Fruit fly (Drosophila melanogaster) whole organism, embryonic: ENCODE data around the gene Ccp84Ac.
A peak's percentile ranks its signal among the peaks of the same experiment; 100 is the strongest.

Experiments
- Ada2b ChIP-seq: fragments of 200-800 bp; sonication (Bioruptor generic); IDR thresholded peaks from 2 replicates; pipeline ENCODE4 v1.3.6; 2022; ENCODE audit warnings: missing biosample characterization, missing genetic modification characterization
- CG10366 ChIP-seq: fragments of 200-800 bp; sonication (Bioruptor generic); IDR thresholded peaks from 2 replicates; pipeline ENCODE4 v1.3.6; 2022; ENCODE audit warnings: missing biosample characterization, missing genetic modification characterization
- CG10959 ChIP-seq: fragments of 200-800 bp; sonication (Bioruptor generic); IDR thresholded peaks from 2 replicates; pipeline ENCODE4 v1.3.6; 2022; ENCODE audit warnings: missing biosample characterization, missing genetic modification characterization
- CG11398 ChIP-seq: fragments of 200-800 bp; sonication (Bioruptor generic); optimal IDR thresholded peaks from 2 replicates; lab custom pipeline; 2016; ENCODE audit warnings: missing biosample characterization, missing genetic modification characterization
- CG14667 ChIP-seq: fragments of 200-800 bp; sonication (Bioruptor generic); IDR thresholded peaks from 2 replicates; pipeline ENCODE4 v1.3.6; 2022; ENCODE audit warnings: missing biosample characterization, missing genetic modification characterization
- CG1529 ChIP-seq: fragments of 200-800 bp; sonication (Bioruptor generic); optimal IDR thresholded peaks from 3 replicates; lab custom pipeline; 2018; ENCODE audit warnings: missing biosample characterization, missing genetic modification characterization
- CG15479 ChIP-seq: fragments of 200-800 bp; sonication (Bioruptor generic); optimal IDR thresholded peaks from 3 replicates; lab custom pipeline; 2019; ENCODE audit warnings: missing biosample characterization, mild to moderate bottlenecking, missing genetic modification characterization, moderate library complexity
- CG16813 ChIP-seq: fragments of 200-800 bp; sonication (Bioruptor generic); IDR thresholded peaks from 3 replicates; pipeline ENCODE4 v1.3.6; 2022; ENCODE audit warnings: missing biosample characterization, missing genetic modification characterization; ENCODE audit not compliant: partially characterized antibody
- CG17328 ChIP-seq: fragments of 200-800 bp; sonication (Bioruptor generic); IDR thresholded peaks from 2 replicates; pipeline ENCODE4 v1.3.6; 2022; ENCODE audit warnings: missing biosample characterization, missing genetic modification characterization
- CG17829 ChIP-seq: fragments of 200-800 bp; optimal IDR thresholded peaks from 2 replicates; lab custom pipeline; 2019; ENCODE audit warnings: missing biosample characterization, mild to moderate bottlenecking, missing genetic modification characterization, moderate library complexity
- CG17912 ChIP-seq: fragments of 200-800 bp; sonication (Bioruptor generic); optimal IDR thresholded peaks from 2 replicates; lab custom pipeline; 2018; ENCODE audit warnings: missing biosample characterization, mild to moderate bottlenecking, missing genetic modification characterization
- CG18764 ChIP-seq: fragments of 200-800 bp; sonication (Bioruptor generic); optimal IDR thresholded peaks from 3 replicates; lab custom pipeline; 2016; ENCODE audit warnings: missing biosample characterization, missing genetic modification characterization
- CG31388 ChIP-seq: fragments of 200-800 bp; sonication (Bioruptor generic); optimal IDR thresholded peaks from 2 replicates; lab custom pipeline; 2016; ENCODE audit warnings: missing biosample characterization, missing genetic modification characterization
- CG34376 ChIP-seq: fragments of 200-800 bp; sonication (Bioruptor generic); optimal IDR thresholded peaks from 2 replicates; lab custom pipeline; 2018; ENCODE audit warnings: missing biosample characterization, mild to moderate bottlenecking, missing genetic modification characterization
- CG3847 ChIP-seq: fragments of 200-800 bp; sonication (Bioruptor generic); IDR thresholded peaks from 2 replicates; pipeline ENCODE4 v1.3.6; 2022; ENCODE audit warnings: missing biosample characterization, missing genetic modification characterization
- CG4360 ChIP-seq: fragments of 200-800 bp; sonication (Bioruptor generic); IDR thresholded peaks from 2 replicates; pipeline ENCODE4 v1.3.6; 2022; ENCODE audit warnings: missing biosample characterization, missing genetic modification characterization
- CG6254 ChIP-seq: fragments of 200-800 bp; sonication (Bioruptor generic); optimal IDR thresholded peaks from 3 replicates; lab custom pipeline; 2017; ENCODE audit warnings: mild to moderate bottlenecking, missing biosample characterization, missing genetic modification reagents, missing genetic modification characterization
- CG8089 ChIP-seq: fragments of 200-800 bp; sonication (Bioruptor generic); optimal IDR thresholded peaks from 3 replicates; lab custom pipeline; 2016; ENCODE audit warnings: missing biosample characterization, missing genetic modification characterization
- CkIIα-i1 ChIP-seq: fragments of 200-800 bp; sonication (Bioruptor generic); IDR thresholded peaks from 2 replicates; pipeline ENCODE4 v1.3.6; 2022; ENCODE audit warnings: missing biosample characterization, missing genetic modification characterization
- D ChIP-seq, 2 experiments: fragments of 200-800 bp in 1 of 2; fragments of >200 bp in 1 of 2; sonication (Bioruptor generic) in 1 of 2; optimal IDR thresholded peaks; 2 replicates in 1 of 2; 3 replicates in 1 of 2; lab custom pipeline; 2017; ENCODE audit warnings: mild to moderate bottlenecking in 1 of 2, missing biosample characterization in 1 of 2, missing genetic modification characterization in 1 of 2, missing genetic modification reagents in 1 of 2
- Deaf1 ChIP-seq: fragments of 200-800 bp; optimal IDR thresholded peaks from 3 replicates; lab custom pipeline; 2019; ENCODE audit warnings: missing biosample characterization, mild to moderate bottlenecking, missing genetic modification characterization, moderate library complexity
- Doc2 ChIP-seq: fragments of 200-800 bp; sonication (Bioruptor generic); IDR thresholded peaks from 2 replicates; pipeline ENCODE4 v1.3.6; 2022; ENCODE audit warnings: missing biosample characterization, missing genetic modification characterization
- HLH4C ChIP-seq: fragments of 200-800 bp; sonication (Bioruptor generic); IDR thresholded peaks from 3 replicates; pipeline ENCODE4 v1.3.6; 2022; ENCODE audit warnings: missing biosample characterization, missing genetic modification characterization; ENCODE audit not compliant: partially characterized antibody
- Med ChIP-seq: fragments of 200-800 bp; sonication (Bioruptor generic); peaks from one replicate; lab custom pipeline; 2016; ENCODE audit warnings: missing biosample characterization, missing genetic modification characterization, mild to moderate bottlenecking, inconsistent platforms, moderate library complexity
- Opbp ChIP-seq: fragments of 200-800 bp; sonication (Bioruptor generic); IDR thresholded peaks from 3 replicates; pipeline ENCODE4 v1.3.6; 2022; ENCODE audit warnings: missing biosample characterization, missing genetic modification characterization; ENCODE audit not compliant: partially characterized antibody
- Ssrp ChIP-seq: fragments of 200-800 bp; sonication (Bioruptor generic); optimal IDR thresholded peaks from 2 replicates; lab custom pipeline; 2018; ENCODE audit warnings: missing biosample characterization, mild to moderate bottlenecking, missing genetic modification characterization, moderate library complexity
- YL-1 ChIP-seq: fragments of 200-800 bp; sonication (Bioruptor generic); optimal IDR thresholded peaks from 3 replicates; lab custom pipeline; 2017; ENCODE audit warnings: missing biosample characterization, mild to moderate bottlenecking, missing genetic modification characterization
- chm ChIP-seq: fragments of 200-800 bp; sonication (Bioruptor generic); IDR thresholded peaks from 2 replicates; pipeline ENCODE4 v1.3.6; 2022; ENCODE audit warnings: missing biosample characterization, missing genetic modification characterization
- corto ChIP-seq: fragments of 200-800 bp; sonication (Bioruptor generic); optimal IDR thresholded peaks from 2 replicates; lab custom pipeline; 2016; ENCODE audit warnings: missing biosample characterization, mild to moderate bottlenecking, missing genetic modification characterization, moderate library complexity
- h ChIP-seq: fragments of >200 bp; optimal IDR thresholded peaks from 2 replicates; lab custom pipeline; 2017
- ranshi ChIP-seq: fragments of 200-800 bp; sonication (Bioruptor generic); IDR thresholded peaks from 2 replicates; pipeline ENCODE4 v1.3.6; 2022; ENCODE audit warnings: missing biosample characterization, missing genetic modification characterization
- so ChIP-seq: fragments of 200-800 bp; sonication (Bioruptor generic); IDR thresholded peaks from 3 replicates; pipeline ENCODE4 v1.3.6; 2022; ENCODE audit warnings: missing biosample characterization, missing genetic modification characterization
- tgo ChIP-seq: fragments of 200-800 bp; sonication (Bioruptor generic); IDR thresholded peaks from 3 replicates; pipeline ENCODE4 v1.3.6; 2022; ENCODE audit warnings: missing biosample characterization, missing genetic modification characterization
- tin ChIP-seq: fragments of 200-800 bp; sonication (Bioruptor generic); optimal IDR thresholded peaks from 3 replicates; lab custom pipeline; 2016; ENCODE audit warnings: missing biosample characterization, missing genetic modification characterization
- wek ChIP-seq: fragments of 200-800 bp; sonication (Bioruptor generic); optimal IDR thresholded peaks from 3 replicates; lab custom pipeline; 2018; ENCODE audit warnings: missing biosample characterization, mild to moderate bottlenecking, missing genetic modification characterization, moderate library complexity

Gene Ccp84Ac

DNA sequence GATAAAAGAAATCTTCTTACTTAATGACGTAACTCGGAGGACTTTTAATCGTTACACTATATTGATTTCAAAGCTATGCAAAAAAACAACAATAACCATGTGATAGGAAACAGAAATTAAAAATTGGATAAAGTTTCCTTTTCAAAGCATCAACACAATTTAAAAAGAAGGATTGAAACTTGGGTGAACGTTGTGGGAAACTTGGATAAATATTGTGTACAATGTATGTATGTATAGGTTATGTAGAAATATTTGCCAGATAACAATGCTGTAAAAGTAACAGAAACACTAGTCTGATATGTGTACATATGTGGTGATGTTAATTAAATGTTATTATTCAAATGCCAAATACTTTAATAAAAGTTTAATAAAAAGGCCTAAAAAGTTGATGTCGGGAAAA lies 10.3 kb upstream of the Ccp84Ac start (continued):
- TF ChIP-seq YL-1 (GFP tag; lab: Kevin White, UChicago) (no peak), CG11398 (GFP tag; lab: Kevin White, UChicago) (no peak)

DNA sequence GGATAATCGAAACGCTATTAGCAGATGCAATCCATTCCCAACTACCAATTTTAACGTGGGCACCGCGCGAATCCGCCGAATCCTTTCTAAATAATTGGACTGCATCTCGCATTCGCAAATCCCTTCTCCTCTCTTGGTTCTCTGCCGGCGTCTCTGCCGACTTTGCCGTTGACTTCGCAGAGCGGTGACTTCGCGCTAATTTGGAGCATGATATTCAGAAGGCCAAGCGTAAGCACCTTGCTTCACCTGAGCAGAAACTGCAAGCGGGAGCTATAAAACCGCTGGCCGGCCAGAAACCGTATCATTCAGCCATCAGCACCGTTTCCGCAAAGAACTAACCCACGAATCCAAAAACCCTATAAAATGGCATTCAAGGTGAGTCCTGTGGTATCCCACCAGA lies 7.7 kb upstream of the Ccp84Ac start, which contains the start of gene Ccp84Aa:
Gene Ccp84Aa (plus strand): TSS at position 301 of the 400 bp plus-strand sequence.
- TF ChIP-seq CG6254 (GFP tag; lab: Kevin White, UChicago): no peak
- TF ChIP-seq wek (GFP tag; lab: Kevin White, UChicago): no peak
- no peak for TF ChIP-seq CG31388 (GFP tag; lab: Kevin White, UChicago)
- TF ChIP-seq CG17829 (tag; lab: Kevin White, UChicago): no peak
- no peak for TF ChIP-seq Med (GFP tag; lab: Kevin White, UChicago)
- TF ChIP-seq corto (GFP tag; lab: Kevin White, UChicago): no peak
- TF ChIP-seq h: no peak
- TF ChIP-seq CG8089 (GFP tag; lab: Kevin White, UChicago): no peak

DNA sequence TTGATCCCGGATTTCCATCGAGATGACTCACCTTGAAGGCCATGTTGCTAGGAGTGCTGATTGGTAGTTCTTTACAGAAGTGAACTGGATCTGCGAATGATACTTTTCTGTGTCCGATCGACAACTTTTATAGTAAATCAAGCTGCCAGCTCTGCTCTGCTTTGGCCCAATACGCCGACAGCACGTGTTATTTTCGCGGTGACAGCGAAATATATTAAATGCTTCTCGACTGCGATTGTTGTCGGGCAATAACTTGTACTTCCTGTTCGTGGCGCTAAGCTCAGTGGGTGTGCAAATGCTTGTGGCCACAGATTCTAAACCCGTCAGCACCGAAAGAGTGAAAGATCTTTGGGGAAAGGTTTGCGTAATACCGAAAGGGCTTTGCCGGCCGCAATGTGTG lies 6.7 kb upstream of the Ccp84Ac start, which contains the start of gene Ccp84Ab:
Gene Ccp84Ab (minus strand): TSS at position 101 of the 400 bp plus-strand sequence.
- TF ChIP-seq CG15479: no peak
- no peak for TF ChIP-seq CG3847 (GFP tag; lab: Robert Waterston, UW)
- TF ChIP-seq CG18764 (GFP tag; lab: Kevin White, UChicago): no peak
- no peak for TF ChIP-seq CG10366
- TF ChIP-seq Deaf1 (tag; lab: Kevin White, UChicago): no peak
- TF ChIP-seq CG4360 (GFP tag; lab: Robert Waterston, UW): no peak

DNA sequence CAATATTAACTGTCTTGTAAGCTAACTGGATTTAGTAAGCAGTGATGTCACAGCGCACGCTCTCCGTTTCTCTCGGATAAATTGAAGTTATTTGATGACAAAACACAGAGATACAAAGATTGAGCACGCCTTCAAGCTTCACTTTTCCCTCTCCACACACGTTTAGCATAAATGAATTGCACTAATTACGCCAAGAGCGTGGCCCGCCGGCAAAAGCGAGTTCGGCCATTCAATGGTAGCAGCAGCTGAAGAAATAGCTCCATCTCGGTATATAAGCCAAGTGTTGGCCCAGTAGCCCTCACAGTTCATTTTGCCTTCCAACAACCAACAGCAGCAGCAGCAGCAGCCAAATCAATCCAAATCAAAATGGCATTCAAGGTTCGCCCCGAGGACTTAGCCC lies 3.6 kb downstream of the Ccp84Ac start, which contains the start of gene Ccp84Ad:
Gene Ccp84Ad (plus strand): TSS at position 301 of the 400 bp plus-strand sequence.
- 0 out of 3 replicates have a peak, but pooled peaks have one; percentile 6 for TF ChIP-seq Opbp (GFP tag; lab: Robert Waterston, UW)
- no peak for TF ChIP-seq chm (GFP tag; lab: Robert Waterston, UW)
- no peak for TF ChIP-seq CG17328
- no peak for TF ChIP-seq CG1529 (GFP tag; lab: Kevin White, UChicago)
- no peak for TF ChIP-seq ranshi (GFP tag; lab: Robert Waterston, UW)
- TF ChIP-seq CkIIα-i1 (GFP tag; lab: Robert Waterston, UW): no peak
- no peak for TF ChIP-seq CG14667 (GFP tag; lab: Robert Waterston, UW)
- TF ChIP-seq, all 482 proteins: peak for 1

DNA sequence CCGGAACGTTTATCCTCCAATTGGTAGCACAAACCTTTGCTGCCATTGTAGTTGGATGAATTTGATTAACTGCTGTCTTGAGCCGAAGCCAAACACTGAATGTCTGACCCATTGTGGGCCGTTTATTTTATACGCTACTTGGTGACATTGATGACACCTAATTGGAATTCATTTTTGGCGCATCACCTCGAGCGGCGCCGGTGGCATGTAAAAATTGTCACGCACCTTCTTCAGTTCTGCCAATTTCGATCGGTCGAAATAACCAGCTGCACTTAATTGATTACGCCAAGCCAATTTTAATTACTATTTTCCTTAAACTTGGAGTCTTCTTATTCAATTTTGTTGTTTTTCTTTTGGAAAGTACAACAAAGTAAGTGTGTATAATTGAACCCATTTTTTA lies 4.4 kb downstream of the Ccp84Ac start, which contains the start of gene Ccp84Ae:
Gene Ccp84Ae (minus strand): TSS at position 101 of the 400 bp plus-strand sequence.
- TF ChIP-seq Ssrp (tag; lab: Kevin White, UChicago) (no peak), D (optimal IDR thresholded peaks at IDR 0.05; lab: Kevin White, UChicago) (no peak), D (GFP tag; optimal IDR thresholded peaks at IDR 0.05; lab: Kevin White, UChicago) (no peak), Ada2b (GFP tag; lab: Robert Waterston, UW) (no peak), CG16813 (no peak), YL-1 (GFP tag; lab: Kevin White, UChicago) (no peak), CG34376 (no peak), so (GFP tag; lab: Robert Waterston, UW) (no peak), HLH4C (GFP tag; lab: Robert Waterston, UW) (no peak), CG10959 (GFP tag; lab: Robert Waterston, UW) (no peak), tin (GFP tag; lab: Kevin White, UChicago) (no peak), tgo (no peak), CG17912 (no peak), Doc2 (no peak)
- TF ChIP-seq, all 482 proteins: peak for 0
